Worm (Caenorhabditis elegans): ENCODE results near the gene catp-5.

catp-5 gene

ce11 chrX:8103899-8104298, 5.2 kb upstream of the catp-5 start, which contains the start of gene K07E3.2 (continued):
- TF ChIP-seq duxl-1 (tag; optimal IDR thresholded peaks at IDR 0.05; ENCODE audit: poor library complexity) (peak; percentile 37), ceh-44 (GFP tag; IDR thresholded peaks at IDR 0.05) (no peak), nhr-102 (tag; optimal IDR thresholded peaks at IDR 0.05) (peak; percentile 52), ceh-82 (tag; optimal IDR thresholded peaks at IDR 0.05) (no peak), daf-19 (GFP tag; conservative IDR thresholded peaks at IDR 0.05) (no peak), lir-3 (tag; optimal IDR thresholded peaks at IDR 0.05) (no peak), hmg-1.1 (GFP tag; IDR thresholded peaks at IDR 0.05) (peak; percentile 84), F44E2.7 (GFP tag; IDR thresholded peaks at IDR 0.05) (no peak), hlh-30 (tag; optimal IDR thresholded peaks at IDR 0.05; ENCODE audit: insufficient read depth) (no peak), zip-2 (tag; optimal IDR thresholded peaks at IDR 0.05) (no peak), hif-1 (tag; optimal IDR thresholded peaks at IDR 0.05) (no peak), ztf-7 (tag; optimal IDR thresholded peaks at IDR 0.05) (peak; percentile 1), lin-1 (GFP tag; IDR thresholded peaks at IDR 0.05) (no peak), spr-3 (GFP tag; optimal IDR thresholded peaks at IDR 0.05) (no peak), tra-1 (GFP tag; IDR thresholded peaks at IDR 0.05) (no peak), zag-1 (tag; optimal IDR thresholded peaks at IDR 0.05) (no peak), fos-1 (tag; optimal IDR thresholded peaks at IDR 0.05) (no peak), jun-1 (tag; optimal IDR thresholded peaks at IDR 0.05) (no peak), madf-5 (GFP tag; IDR thresholded peaks at IDR 0.05) (no peak), ces-1 (GFP tag; optimal IDR thresholded peaks at IDR 0.05) (no peak), dve-1 (tag; optimal IDR thresholded peaks at IDR 0.05; ENCODE audit: insufficient read depth) (peak; percentile 3), pqm-1 (tag; optimal IDR thresholded peaks at IDR 0.05) (no peak), mep-1 (tag; optimal IDR thresholded peaks at IDR 0.05) (peak; percentile 41), spr-1 (tag; optimal IDR thresholded peaks at IDR 0.05) (no peak), ZK546.5 (tag; optimal IDR thresholded peaks at IDR 0.05) (no peak), vab-7 (GFP tag; IDR thresholded peaks at IDR 0.05) (no peak), snpc-4 (tag; optimal IDR thresholded peaks at IDR 0.05) (no peak)

DNA sequence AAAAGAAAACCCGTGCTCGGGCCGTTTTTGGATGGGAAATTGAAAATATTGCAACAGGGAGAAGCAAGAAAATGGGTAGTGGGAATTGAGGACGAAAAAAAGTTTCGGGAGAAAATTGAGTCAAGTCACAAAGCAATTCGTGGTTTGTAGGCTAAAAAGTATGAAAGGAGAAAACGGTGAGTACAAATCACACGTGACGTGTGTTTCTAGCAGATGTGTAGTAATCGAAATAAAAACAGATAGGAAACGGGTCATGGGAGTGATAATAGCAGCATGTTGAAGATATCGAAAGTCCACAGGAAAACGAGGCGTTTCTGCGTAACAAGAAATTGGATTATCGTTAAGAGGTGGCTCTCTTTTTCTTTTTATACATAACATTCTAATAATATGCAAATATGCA, 8.7 kb downstream of the catp-5 start:
- no peak for TF ChIP-seq ctbp-1 (GFP tag; IDR thresholded peaks at IDR 0.05)
- TF ChIP-seq F37D6.2 (tag; optimal IDR thresholded peaks at IDR 0.05) = no peak
- peak in 1 of 2 experiments; percentile 2 for TF ChIP-seq hif-1 (tag; optimal IDR thresholded peaks at IDR 0.05)
- TF ChIP-seq Y48G9A.11 (GFP tag; IDR thresholded peaks at IDR 0.05) = no peak
- TF ChIP-seq unc-62 (GFP tag; optimal IDR thresholded peaks at IDR 0.05 in 1 of 2) = peak in 1 of 2 experiments; percentile 64
- no peak for TF ChIP-seq unc-62 (tag; optimal IDR thresholded peaks at IDR 0.05)
- no peak for TF ChIP-seq tra-1 (GFP tag; IDR thresholded peaks at IDR 0.05)
- no peak for TF ChIP-seq lin-29 (GFP tag; IDR thresholded peaks at IDR 0.05)
- TF ChIP-seq gei-8 (GFP tag; optimal IDR thresholded peaks at IDR 0.05) = peak; percentile 32
- no peak for TF ChIP-seq lin-39 (tag; optimal IDR thresholded peaks at IDR 0.05)
- TF ChIP-seq nhr-102 (tag; optimal IDR thresholded peaks at IDR 0.05) = no peak
- TF ChIP-seq nhr-28 (tag; optimal IDR thresholded peaks at IDR 0.05) = peak; percentile 81
- TF ChIP-seq duxl-1 (tag; optimal IDR thresholded peaks at IDR 0.05; ENCODE audit: poor library complexity) = no peak
- no peak for TF ChIP-seq madf-9 (GFP tag; conservative IDR thresholded peaks at IDR 0.05)
- no peak for TF ChIP-seq aly-2 (tag; optimal IDR thresholded peaks at IDR 0.05)
- TF ChIP-seq madf-5 (GFP tag; IDR thresholded peaks at IDR 0.05) = no peak
- no peak for TF ChIP-seq mes-2 (tag; optimal IDR thresholded peaks at IDR 0.05; ENCODE audit: poor library complexity, severe bottlenecking)
- TF ChIP-seq fkh-10 (GFP tag; optimal IDR thresholded peaks at IDR 0.05) = no peak
- TF ChIP-seq hlh-30 (tag; optimal IDR thresholded peaks at IDR 0.05; ENCODE audit: insufficient read depth) = peak; percentile 78
- TF ChIP-seq ZK546.5 (tag; optimal IDR thresholded peaks at IDR 0.05) = no peak
- TF ChIP-seq Y75B8A.6 (GFP tag; IDR thresholded peaks at IDR 0.05) = no peak
- no peak for TF ChIP-seq zfp-2 (tag; optimal IDR thresholded peaks at IDR 0.05)
- no peak for TF ChIP-seq dmd-9 (GFP tag; IDR thresholded peaks at IDR 0.05)
- TF ChIP-seq zip-11 (GFP tag; IDR thresholded peaks at IDR 0.05) = no peak
- peak; percentile 56; the same call in 1 of the 2 replicates for TF ChIP-seq mdt-29 (GFP tag; IDR thresholded peaks at IDR 0.05)
- no peak for TF ChIP-seq dmd-8 (GFP tag; IDR thresholded peaks at IDR 0.05)
- TF ChIP-seq nhr-76 (tag; optimal IDR thresholded peaks at IDR 0.05) = no peak
- no peak for TF ChIP-seq ces-1 (GFP tag; optimal IDR thresholded peaks at IDR 0.05)
- TF ChIP-seq ama-1 (optimal IDR thresholded peaks at IDR 0.05) = no peak
- no peak for TF ChIP-seq pha-4 (GFP tag; IDR thresholded peaks at IDR 0.05)
- TF ChIP-seq pha-4 (tag; optimal IDR thresholded peaks at IDR 0.05) = no peak
- TF ChIP-seq lim-7 (GFP tag; IDR thresholded peaks at IDR 0.05) = no peak

Measured in whole organism, L4 larva.